Worm (Caenorhabditis elegans) whole organism, L3 larva: ENCODE results near the gene B0244.17.

Source experiments
- R02D3.7 ChIP-seq: fragments of 150-350 bp; optimal IDR thresholded peaks from 2 replicates; lab custom pipeline; 2014; ENCODE audit warnings: missing biosample characterization, missing genetic modification characterization
- ZK546.5 ChIP-seq: sonication (generic microtip); optimal IDR thresholded peaks from 2 replicates; lab custom pipeline; 2017; ENCODE audit warnings: missing biosample characterization, missing genetic modification characterization
- aly-2 ChIP-seq: fragments of 150-350 bp; optimal IDR thresholded peaks from 2 replicates; lab custom pipeline; 2014; ENCODE audit warnings: missing biosample characterization, missing genetic modification characterization
- ama-1 ChIP-seq: fragments of 150-350 bp; optimal IDR thresholded peaks from 2 replicates; lab custom pipeline; 2018
- ceh-16 ChIP-seq: sonication (generic microtip); optimal IDR thresholded peaks from 2 replicates; lab custom pipeline; 2017; ENCODE audit warnings: missing biosample characterization, missing genetic modification characterization
- ceh-28 ChIP-seq: fragments of 150-350 bp; optimal IDR thresholded peaks from 2 replicates; lab custom pipeline; 2014; ENCODE audit warnings: missing biosample characterization, missing genetic modification reagents, missing genetic modification characterization
- ceh-82 ChIP-seq: fragments of 150-350 bp; optimal IDR thresholded peaks from 2 replicates; lab custom pipeline; 2014; ENCODE audit warnings: missing biosample characterization, missing genetic modification characterization
- ceh-9 ChIP-seq: sonication (generic microtip); optimal IDR thresholded peaks from 2 replicates; lab custom pipeline; 2018; ENCODE audit warnings: missing biosample characterization, missing genetic modification characterization
- daf-12 ChIP-seq: fragments of 150-350 bp; optimal IDR thresholded peaks from 2 replicates; lab custom pipeline; 2014; ENCODE audit warnings: missing biosample characterization, missing genetic modification reagents, missing genetic modification characterization
- egl-5 ChIP-seq: fragments of 150-350 bp; optimal IDR thresholded peaks from 2 replicates; lab custom pipeline; 2017; ENCODE audit warnings: missing biosample characterization, missing genetic modification reagents, missing genetic modification characterization, inconsistent platforms
- elt-1 ChIP-seq: fragments of 150-350 bp; optimal IDR thresholded peaks from 2 replicates; lab custom pipeline; 2014; ENCODE audit warnings: missing biosample characterization, missing genetic modification characterization
- elt-2 ChIP-seq: sonication (generic microtip); optimal IDR thresholded peaks from 2 replicates; lab custom pipeline; 2016; ENCODE audit warnings: missing genetic modification reagents, mild to moderate bottlenecking, missing genetic modification characterization, missing compliant biosample characterization
- elt-3 ChIP-seq, 3 experiments: fragments of 150-350 bp in 1 of 3; sonication (generic microtip) in 2 of 3; optimal IDR thresholded peaks; 2 replicates in 2 of 3; 4 replicates in 1 of 3; lab custom pipeline; 2014 to 2017; ENCODE audit warnings: missing biosample characterization in 3 of 3, missing genetic modification characterization in 3 of 3
- eor-1 ChIP-seq, 2 experiments: fragments of 150-350 bp; optimal IDR thresholded peaks; 2 replicates each; lab custom pipeline; 2014 to 2018; ENCODE audit warnings: missing biosample characterization in 2 of 2, missing genetic modification characterization in 2 of 2
- fkh-10 ChIP-seq: sonication (generic microtip); optimal IDR thresholded peaks from 2 replicates; lab custom pipeline; 2017; ENCODE audit warnings: missing biosample characterization, missing genetic modification reagents, missing genetic modification characterization
- fkh-2 ChIP-seq: fragments of 150-350 bp; optimal IDR thresholded peaks from 2 replicates; lab custom pipeline; 2014; ENCODE audit warnings: missing biosample characterization, missing genetic modification reagents, missing genetic modification characterization
- fos-1 ChIP-seq: fragments of 150-350 bp; optimal IDR thresholded peaks from 2 replicates; lab custom pipeline; 2014; ENCODE audit warnings: missing biosample characterization, missing genetic modification characterization
- hmg-11 ChIP-seq: sonication (generic microtip); optimal IDR thresholded peaks from 2 replicates; lab custom pipeline; 2016; ENCODE audit warnings: missing genetic modification characterization, missing compliant biosample characterization
- jun-1 ChIP-seq: fragments of 150-350 bp; optimal IDR thresholded peaks from 2 replicates; lab custom pipeline; 2014; ENCODE audit warnings: missing biosample characterization, missing genetic modification reagents, missing genetic modification characterization
- lin-15B ChIP-seq: fragments of 150-350 bp; optimal IDR thresholded peaks from 2 replicates; lab custom pipeline; 2014; ENCODE audit warnings: missing biosample characterization, missing genetic modification characterization
- lin-39 ChIP-seq: fragments of 150-350 bp; optimal IDR thresholded peaks from 2 replicates; lab custom pipeline; 2018; ENCODE audit warnings: missing biosample characterization, missing genetic modification reagents, missing genetic modification characterization
- lsy-12 ChIP-seq: sonication (generic microtip); optimal IDR thresholded peaks from 2 replicates; lab custom pipeline; 2016; ENCODE audit warnings: mild to moderate bottlenecking, missing genetic modification characterization, missing compliant biosample characterization
- mml-1 ChIP-seq: fragments of 150-350 bp; sonication (generic microtip); optimal IDR thresholded peaks from 3 replicates; lab custom pipeline; 2014; ENCODE audit warnings: missing biosample characterization, missing genetic modification characterization
- nfya-1 ChIP-seq: sonication (generic microtip); optimal IDR thresholded peaks from 2 replicates; lab custom pipeline; 2017; ENCODE audit warnings: missing genetic modification characterization, mild to moderate bottlenecking, missing compliant biosample characterization, antibody characterized with exemption, moderate library complexity; ENCODE audit not compliant: insufficient read depth
- nhr-11 ChIP-seq: fragments of 150-350 bp; optimal IDR thresholded peaks from 2 replicates; lab custom pipeline; 2014; ENCODE audit warnings: missing biosample characterization, missing genetic modification characterization
- nhr-12 ChIP-seq: fragments of 150-350 bp; optimal IDR thresholded peaks from 2 replicates; lab custom pipeline; 2014; ENCODE audit warnings: missing biosample characterization, missing genetic modification characterization
- nhr-23 ChIP-seq: fragments of 150-350 bp; optimal IDR thresholded peaks from 2 replicates; lab custom pipeline; 2014; ENCODE audit warnings: missing biosample characterization, missing genetic modification reagents, missing genetic modification characterization
- nhr-237 ChIP-seq: fragments of 150-350 bp; optimal IDR thresholded peaks from 2 replicates; lab custom pipeline; 2014; ENCODE audit warnings: missing biosample characterization, missing genetic modification characterization
- nhr-25 ChIP-seq: sonication (generic microtip); optimal IDR thresholded peaks from 2 replicates; lab custom pipeline; 2017; ENCODE audit warnings: missing biosample characterization, missing genetic modification characterization
- nhr-28 ChIP-seq: fragments of 150-350 bp; optimal IDR thresholded peaks from 2 replicates; lab custom pipeline; 2014; ENCODE audit warnings: missing biosample characterization, missing genetic modification characterization
- nhr-43 ChIP-seq: sonication (generic microtip); optimal IDR thresholded peaks from 2 replicates; lab custom pipeline; 2016; ENCODE audit warnings: mild to moderate bottlenecking, missing genetic modification characterization, missing compliant biosample characterization; ENCODE audit not compliant: poor library complexity, severe bottlenecking
- nhr-67 ChIP-seq: fragments of 150-350 bp; optimal IDR thresholded peaks from 2 replicates; lab custom pipeline; 2014; ENCODE audit warnings: missing biosample characterization, missing genetic modification characterization
- nhr-76 ChIP-seq: fragments of 150-350 bp; sonication (generic microtip); optimal IDR thresholded peaks from 5 replicates; lab custom pipeline; 2014; ENCODE audit warnings: missing biosample characterization, missing genetic modification characterization
- pha-4 ChIP-seq: fragments of 150-350 bp; optimal IDR thresholded peaks from 2 replicates; lab custom pipeline; 2014; ENCODE audit warnings: missing biosample characterization, missing genetic modification reagents, missing genetic modification characterization
- pqm-1 ChIP-seq: fragments of 150-350 bp; optimal IDR thresholded peaks from 2 replicates; lab custom pipeline; 2017; ENCODE audit warnings: missing biosample characterization, missing genetic modification characterization, inconsistent platforms
- sea-2 ChIP-seq: fragments of 150-350 bp; sonication (generic microtip); optimal IDR thresholded peaks from 4 replicates; lab custom pipeline; 2014; ENCODE audit warnings: missing biosample characterization, missing genetic modification reagents, missing genetic modification characterization
- skn-1 ChIP-seq: fragments of 150-350 bp; optimal IDR thresholded peaks from 2 replicates; lab custom pipeline; 2014; ENCODE audit warnings: missing biosample characterization, missing genetic modification characterization
- snpc-4 ChIP-seq: fragments of 150-350 bp; optimal IDR thresholded peaks from 2 replicates; lab custom pipeline; 2014; ENCODE audit warnings: missing biosample characterization, missing genetic modification characterization
- tbx-2 ChIP-seq: sonication (generic microtip); optimal IDR thresholded peaks from 2 replicates; lab custom pipeline; 2016; ENCODE audit warnings: mild to moderate bottlenecking, missing genetic modification characterization, missing compliant biosample characterization
- unc-39 ChIP-seq: sonication (generic microtip); optimal IDR thresholded peaks from 4 replicates; lab custom pipeline; 2017; ENCODE audit warnings: missing biosample characterization, missing genetic modification characterization
- unc-62 ChIP-seq: fragments of 150-350 bp; sonication (generic microtip); optimal IDR thresholded peaks from 4 replicates; lab custom pipeline; 2014; ENCODE audit warnings: missing biosample characterization, missing genetic modification reagents, missing genetic modification characterization
- ztf-11 ChIP-seq: fragments of 150-350 bp; optimal IDR thresholded peaks from 2 replicates; lab custom pipeline; 2014; ENCODE audit warnings: missing biosample characterization, missing genetic modification characterization

The B0244.17 gene

DNA sequence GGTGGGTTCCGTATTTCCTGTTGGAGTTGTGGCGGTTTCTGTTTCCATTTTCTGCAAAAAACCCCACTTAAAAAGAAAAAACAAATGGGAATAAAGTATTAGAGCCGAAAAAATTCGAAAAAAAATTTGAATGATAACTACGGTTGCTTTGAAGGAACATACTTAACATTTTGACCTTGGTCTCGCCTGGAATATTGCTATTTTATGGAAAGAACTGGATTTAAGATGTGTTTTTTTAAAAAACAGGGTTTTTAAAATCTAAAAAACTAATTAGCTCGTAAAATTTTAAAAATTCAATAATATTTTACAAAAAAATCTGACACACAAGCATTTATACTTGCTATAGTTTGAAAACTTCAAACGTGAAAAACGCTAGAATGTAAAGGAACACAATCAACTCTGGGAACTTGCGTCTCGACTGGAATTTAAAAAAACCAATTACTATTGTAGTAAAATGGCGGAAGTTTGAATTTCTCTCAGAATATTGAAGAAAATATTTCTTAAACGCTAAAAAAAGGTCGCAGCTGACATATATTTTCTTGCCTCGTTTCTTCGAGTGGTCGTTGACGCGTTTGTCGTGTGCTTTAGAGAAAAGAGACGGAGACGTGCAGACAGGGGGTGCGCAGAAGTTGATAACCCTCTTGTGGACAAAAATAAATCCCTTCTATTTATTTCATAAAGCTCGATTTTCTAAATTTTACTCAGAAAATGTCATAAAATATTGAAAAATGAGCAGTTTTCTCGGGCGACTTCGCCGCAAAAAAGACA, 34.9 kb upstream of the B0244.17 start, which contains the start of the genes lgg-3 and rgs-5 (continued):
- peak; percentile 5 for TF ChIP-seq elt-2 (tag; lab: Kevin White, UChicago)
- no peak for TF ChIP-seq ceh-28 (tag; lab: Kevin White, UChicago)

DNA sequence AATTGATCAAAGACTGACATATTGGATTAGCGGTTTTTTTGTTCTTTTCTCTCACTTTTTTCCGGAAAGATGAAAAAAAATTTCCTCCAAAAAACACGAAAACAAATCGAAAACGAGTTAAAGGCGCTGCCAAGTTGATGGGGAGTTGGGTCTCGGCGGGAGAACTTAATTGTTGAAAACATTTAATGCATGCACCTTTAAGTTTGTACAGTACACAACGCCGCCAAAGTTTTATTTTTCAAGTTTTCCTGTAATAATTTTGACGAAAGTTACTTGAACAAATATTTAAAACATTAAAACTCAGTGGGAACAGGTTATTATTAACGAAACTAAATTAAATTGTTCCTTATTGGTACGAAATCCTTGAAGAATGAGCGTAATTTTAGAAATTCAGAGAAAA, 31.5 kb upstream of the B0244.17 start:
- TF ChIP-seq nhr-76 (tag; lab: Kevin White, UChicago) = no peak
- TF ChIP-seq pqm-1 (tag; lab: Kevin White, UChicago) = no peak
- no peak for TF ChIP-seq snpc-4
- no peak for TF ChIP-seq jun-1 (tag; lab: Kevin White, UChicago)
- no peak for TF ChIP-seq nhr-67
- TF ChIP-seq pha-4 (tag; lab: Kevin White, UChicago) = no peak

DNA sequence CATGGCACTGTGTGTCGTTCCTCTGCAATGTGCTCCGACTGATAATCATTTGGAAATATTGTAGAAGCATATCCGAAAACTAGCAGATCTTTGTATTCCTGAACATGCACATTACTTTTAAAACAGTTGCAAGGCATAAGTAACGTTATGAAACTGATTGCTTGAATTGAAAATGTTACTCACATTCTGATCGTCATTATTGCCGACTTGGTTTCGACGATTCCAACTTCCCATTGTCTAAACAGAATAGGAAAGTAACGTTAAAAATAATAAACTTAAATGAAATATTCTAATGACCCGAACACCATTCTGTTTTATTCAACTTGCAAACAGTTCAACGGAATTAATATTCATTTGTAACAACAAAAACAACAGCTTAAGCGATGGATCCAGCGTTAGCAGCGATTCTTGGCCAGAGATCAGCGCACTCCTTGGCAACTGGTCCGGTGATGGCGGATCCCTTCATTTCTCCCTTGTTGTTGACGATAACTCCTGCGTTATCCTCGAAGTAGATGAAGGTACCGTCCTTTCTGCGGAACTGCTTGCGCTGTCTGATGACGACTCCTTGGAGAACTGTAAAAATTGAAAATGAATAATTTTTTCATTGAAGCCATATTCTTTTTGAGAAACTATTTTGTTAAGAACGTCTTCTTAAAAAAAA, 27.7 kb upstream of the B0244.17 start, which contains the start of gene swp-1:
swp-1 (minus strand) TSS at position 298 of the 661 bp plus-strand sequence.
- no peak for TF ChIP-seq ztf-11 (tag; lab: Kevin White, UChicago)
- no peak for TF ChIP-seq nhr-23 (tag; lab: Kevin White, UChicago)
- no peak for TF ChIP-seq sea-2 (GFP tag; lab: Kevin White, UChicago)
- TF ChIP-seq lin-15B = no peak
- no peak for TF ChIP-seq elt-1 (tag; lab: Kevin White, UChicago)
- TF ChIP-seq lsy-12 (tag; lab: Kevin White, UChicago) = no peak
- no peak for TF ChIP-seq aly-2
- TF ChIP-seq egl-5 = no peak
- TF ChIP-seq fkh-10 (GFP tag; lab: Kevin White, UChicago) = no peak
- no peak for TF ChIP-seq ZK546.5 (tag; lab: Kevin White, UChicago)
- TF ChIP-seq eor-1 (tag; optimal IDR thresholded peaks at IDR 0.05; lab: Kevin White, UChicago) = no peak
- TF ChIP-seq nhr-76 (tag; lab: Kevin White, UChicago) = no peak
- no peak for TF ChIP-seq pqm-1 (tag; lab: Kevin White, UChicago)
- no peak for TF ChIP-seq nhr-28 (tag; lab: Kevin White, UChicago)

DNA sequence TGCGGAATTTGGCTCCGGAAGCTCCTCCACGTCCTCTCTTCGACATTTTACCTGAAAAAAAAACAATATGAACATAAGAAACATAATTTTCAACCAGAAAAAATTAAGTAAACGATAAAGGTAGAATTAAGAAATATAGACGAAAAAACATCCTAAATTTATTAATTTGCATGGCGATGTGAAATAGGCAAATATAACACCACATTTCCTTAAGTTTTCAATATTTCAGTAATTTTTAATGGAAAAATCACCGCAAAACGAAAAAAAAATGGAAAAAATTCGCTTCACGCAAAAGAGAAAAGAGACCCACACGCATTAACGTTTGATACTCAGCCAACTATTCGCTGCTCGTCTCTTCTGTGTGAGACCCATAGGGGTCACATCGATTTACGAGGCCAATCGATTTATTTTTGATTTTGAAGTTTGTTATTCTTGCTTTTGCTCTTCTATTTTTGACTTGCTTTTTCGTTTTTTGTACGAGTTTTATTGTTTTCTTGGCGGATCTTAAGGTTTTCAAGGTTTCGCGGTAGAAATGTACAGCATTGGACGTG, 26.9 kb upstream of the B0244.17 start, which contains the start of gene rpl-23:
rpl-23 (minus strand) TSS at position 51 of the 551 bp plus-strand sequence.
- TF ChIP-seq nhr-237 (tag; lab: Kevin White, UChicago) (no peak), nhr-23 (tag; lab: Kevin White, UChicago) (peak; percentile 99), sea-2 (GFP tag; lab: Kevin White, UChicago) (no peak), pqm-1 (tag; lab: Kevin White, UChicago) (peak; percentile 91), R02D3.7 (tag; lab: Kevin White, UChicago) (peak; percentile 99), fkh-10 (GFP tag; lab: Kevin White, UChicago) (peak; percentile 81), fos-1 (peak; percentile 48), ceh-9 (tag; lab: Kevin White, UChicago) (no peak), lsy-12 (tag; lab: Kevin White, UChicago) (peak; percentile 70), elt-3 (tag; optimal IDR thresholded peaks at IDR 0.05; lab: Kevin White, UChicago) (no peak), hmg-11 (tag; lab: Kevin White, UChicago) (peak; percentile 77), eor-1 (tag; optimal IDR thresholded peaks at IDR 0.05; lab: Kevin White, UChicago) (no peak), nhr-12 (no peak), ceh-28 (tag; lab: Kevin White, UChicago) (peak; percentile 96), lin-15B (peak; percentile 93), mml-1 (no peak), nhr-28 (tag; lab: Kevin White, UChicago) (no peak), ama-1 (lab: Kevin White, UChicago) (peak; percentile 36), tbx-2 (tag; lab: Kevin White, UChicago) (peak; percentile 17), ceh-16 (peak; percentile 65), nhr-43 (tag; lab: Kevin White, UChicago) (peak; percentile 58), skn-1 (peak; percentile 85), nhr-67 (no peak), elt-1 (tag; lab: Kevin White, UChicago) (peak; percentile 48), aly-2 (no peak), unc-39 (tag; lab: Kevin White, UChicago) (no peak), jun-1 (tag; lab: Kevin White, UChicago) (peak; percentile 73), lin-39 (peak; percentile 98), ZK546.5 (tag; lab: Kevin White, UChicago) (peak; percentile 3), nhr-11 (tag; lab: Kevin White, UChicago) (peak; percentile 80), daf-12 (tag; lab: Kevin White, UChicago) (no peak), nhr-25 (tag; lab: Kevin White, UChicago) (peak; percentile 97), nfya-1 (tag; lab: Kevin White, UChicago) (peak; percentile 96), unc-62 (GFP tag; lab: Kevin White, UChicago) (no peak), nhr-76 (tag; lab: Kevin White, UChicago) (no peak), fkh-2 (tag; lab: Kevin White, UChicago) (no peak), snpc-4 (peak; percentile 84), ceh-82 (tag; lab: Kevin White, UChicago) (peak; percentile 56)
